Fruit fly (Drosophila melanogaster) whole organism, embryonic: Measurements from ENCODE around the gene eIF4E6.

ENCODE experiments used
- B-H2 ChIP-seq: fragments of 200-800 bp; sonication (Bioruptor generic); optimal IDR thresholded peaks from 2 replicates; lab custom pipeline; 2018; ENCODE audit warnings: missing biosample characterization, mild to moderate bottlenecking, missing genetic modification characterization
- CG10274 ChIP-seq: fragments of 200-800 bp; sonication (Bioruptor generic); optimal IDR thresholded peaks from 3 replicates; lab custom pipeline; 2017; ENCODE audit warnings: missing biosample characterization, mild to moderate bottlenecking, missing genetic modification characterization
- CG10959 ChIP-seq: fragments of 200-800 bp; sonication (Bioruptor generic); IDR thresholded peaks from 2 replicates; pipeline ENCODE4 v1.3.6; 2022; ENCODE audit warnings: missing biosample characterization, missing genetic modification characterization
- CG11093 ChIP-seq: fragments of 200-800 bp; sonication (Bioruptor generic); IDR thresholded peaks from 3 replicates; pipeline ENCODE4 v1.3.6; 2022; ENCODE audit warnings: missing biosample characterization, missing genetic modification characterization
- CG11504 ChIP-seq: fragments of 200-800 bp; sonication (Bioruptor generic); optimal IDR thresholded peaks from 3 replicates; lab custom pipeline; 2019; ENCODE audit warnings: missing biosample characterization, mild to moderate bottlenecking, missing genetic modification characterization, moderate library complexity
- CG12299 ChIP-seq: fragments of 200-800 bp; sonication (Bioruptor generic); optimal IDR thresholded peaks from 2 replicates; lab custom pipeline; 2018; ENCODE audit warnings: missing biosample characterization, mild to moderate bottlenecking, missing genetic modification characterization
- CG1233 ChIP-seq: fragments of 200-800 bp; sonication (Bioruptor generic); optimal IDR thresholded peaks from 4 replicates; lab custom pipeline; 2018; ENCODE audit warnings: missing biosample characterization, mild to moderate bottlenecking, missing genetic modification characterization
- CG13624 ChIP-seq: fragments of 200-800 bp; sonication (Bioruptor generic); optimal IDR thresholded peaks from 2 replicates; lab custom pipeline; 2016; ENCODE audit warnings: missing biosample characterization, missing genetic modification characterization
- CG14667 ChIP-seq: fragments of 200-800 bp; sonication (Bioruptor generic); IDR thresholded peaks from 2 replicates; pipeline ENCODE4 v1.3.6; 2022; ENCODE audit warnings: missing biosample characterization, missing genetic modification characterization
- CG1602 ChIP-seq: fragments of 200-800 bp; sonication (Bioruptor generic); optimal IDR thresholded peaks from 3 replicates; lab custom pipeline; 2016; ENCODE audit warnings: missing biosample characterization, missing genetic modification characterization
- CG16779 ChIP-seq: fragments of 200-800 bp; sonication (Bioruptor generic); IDR thresholded peaks from 2 replicates; pipeline ENCODE4 v1.3.6; 2022; ENCODE audit warnings: missing biosample characterization, missing genetic modification characterization
- CG17829 ChIP-seq: fragments of 200-800 bp; optimal IDR thresholded peaks from 2 replicates; lab custom pipeline; 2019; ENCODE audit warnings: missing biosample characterization, mild to moderate bottlenecking, missing genetic modification characterization, moderate library complexity
- CG18011 ChIP-seq: fragments of 200-800 bp; sonication (Bioruptor generic); optimal IDR thresholded peaks from 2 replicates; lab custom pipeline; 2017; ENCODE audit warnings: missing biosample characterization, missing genetic modification characterization, mild to moderate bottlenecking, moderate library complexity, missing genotype
- CG2875 ChIP-seq: fragments of 200-800 bp; sonication (Bioruptor generic); optimal IDR thresholded peaks from 2 replicates; lab custom pipeline; 2017; ENCODE audit warnings: missing biosample characterization, mild to moderate bottlenecking, missing genetic modification characterization, missing genetic modification reagents
- CG32772 ChIP-seq: fragments of 200-800 bp; sonication (Bioruptor generic); IDR thresholded peaks from 2 replicates; pipeline ENCODE4 v1.3.6; 2022; ENCODE audit warnings: missing biosample characterization, missing genetic modification characterization
- CG3726 ChIP-seq: fragments of 200-800 bp; sonication (Bioruptor generic); IDR thresholded peaks from 3 replicates; pipeline ENCODE4, ENCODE4 v1.3.6; 2022; ENCODE audit warnings: missing biosample characterization, missing genetic modification characterization
- CG4282 ChIP-seq: fragments of 200-800 bp; sonication (Bioruptor generic); optimal IDR thresholded peaks from 2 replicates; lab custom pipeline; 2016; ENCODE audit warnings: missing biosample characterization, missing genetic modification characterization
- CG5180 ChIP-seq: fragments of 200-800 bp; sonication (Bioruptor generic); optimal IDR thresholded peaks from 3 replicates; lab custom pipeline; 2017; ENCODE audit warnings: missing biosample characterization, missing genetic modification characterization, mild to moderate bottlenecking, moderate library complexity, missing genetic modification reagents
- CG6272 ChIP-seq: fragments of 200-800 bp; sonication (Bioruptor generic); IDR thresholded peaks from 2 replicates; pipeline ENCODE4 v1.3.6; 2022; ENCODE audit warnings: missing biosample characterization, missing genetic modification characterization
- CG7357 ChIP-seq: fragments of 200-800 bp; sonication (Bioruptor generic); IDR thresholded peaks from 3 replicates; pipeline ENCODE4 v1.3.6; 2022; ENCODE audit warnings: missing biosample characterization, missing genetic modification characterization
- CG9437 ChIP-seq: fragments of 200-800 bp; sonication (Bioruptor generic); optimal IDR thresholded peaks from 2 replicates; lab custom pipeline; 2018; ENCODE audit warnings: missing biosample characterization, mild to moderate bottlenecking, missing genetic modification characterization
- CG9727 ChIP-seq: fragments of 200-800 bp; sonication (Bioruptor generic); optimal IDR thresholded peaks from 3 replicates; lab custom pipeline; 2017; ENCODE audit warnings: missing biosample characterization, mild to moderate bottlenecking, missing genetic modification characterization
- CG9817 ChIP-seq: fragments of 200-800 bp; sonication (Bioruptor generic); optimal IDR thresholded peaks from 2 replicates; lab custom pipeline; 2018; ENCODE audit warnings: missing biosample characterization, mild to moderate bottlenecking, missing genetic modification characterization, moderate library complexity
- Dll ChIP-seq: fragments of 200-800 bp; sonication (Bioruptor generic); IDR thresholded peaks from 4 replicates; pipeline ENCODE4 v1.3.6; 2022; ENCODE audit warnings: missing biosample characterization, missing genetic modification characterization; ENCODE audit not compliant: partially characterized antibody
- ERR ChIP-seq: fragments of 200-800 bp; sonication (Bioruptor generic); optimal IDR thresholded peaks from 2 replicates; lab custom pipeline; 2016; ENCODE audit warnings: missing biosample characterization, missing genetic modification characterization
- Hmr ChIP-seq: fragments of 200-800 bp; sonication (Bioruptor generic); optimal IDR thresholded peaks from 3 replicates; lab custom pipeline; 2017; ENCODE audit warnings: mild to moderate bottlenecking, missing biosample characterization, missing genetic modification reagents, missing genetic modification characterization
- Max ChIP-seq: fragments of 200-800 bp; sonication (Bioruptor generic); optimal IDR thresholded peaks from 2 replicates; lab custom pipeline; 2016; ENCODE audit warnings: missing biosample characterization, mild to moderate bottlenecking, missing genetic modification characterization
- Nf-YC ChIP-seq: fragments of 200-800 bp; optimal IDR thresholded peaks from 3 replicates; lab custom pipeline; 2019; ENCODE audit warnings: missing biosample characterization, mild to moderate bottlenecking, missing genetic modification characterization, moderate library complexity
- Opbp ChIP-seq: fragments of 200-800 bp; sonication (Bioruptor generic); IDR thresholded peaks from 3 replicates; pipeline ENCODE4 v1.3.6; 2022; ENCODE audit warnings: missing biosample characterization, missing genetic modification characterization; ENCODE audit not compliant: partially characterized antibody
- Side ChIP-seq: fragments of 200-800 bp; sonication (Bioruptor generic); optimal IDR thresholded peaks from 2 replicates; lab custom pipeline; 2016; ENCODE audit warnings: missing biosample characterization, missing genetic modification characterization
- Sin3A ChIP-seq: fragments of >200 bp; optimal IDR thresholded peaks from 2 replicates; lab custom pipeline; 2018
- ap ChIP-seq: fragments of 200-800 bp; sonication (Bioruptor generic); IDR thresholded peaks from 2 replicates; pipeline ENCODE4 v1.3.6; 2022; ENCODE audit warnings: missing biosample characterization, missing genetic modification characterization
- crp ChIP-seq, 2 experiments: fragments of 200-800 bp; sonication (Bioruptor generic); optimal IDR thresholded peaks; 2 replicates in 1 of 2; 3 replicates in 1 of 2; lab custom pipeline; 2017; ENCODE audit warnings: missing biosample characterization in 2 of 2, missing genetic modification characterization in 2 of 2, mild to moderate bottlenecking in 1 of 2, moderate library complexity in 1 of 2
- disco-r ChIP-seq: fragments of 200-800 bp; sonication (Bioruptor generic); optimal IDR thresholded peaks from 2 replicates; lab custom pipeline; 2016; ENCODE audit warnings: missing biosample characterization, missing genetic modification characterization
- dpn ChIP-seq, 2 experiments: fragments of 200-800 bp; sonication (Bioruptor generic); optimal IDR thresholded peaks; 3 replicates each; lab custom pipeline; 2016; ENCODE audit warnings: missing biosample characterization in 2 of 2, missing genetic modification characterization in 2 of 2
- en ChIP-seq: fragments of 200-800 bp; sonication (Bioruptor generic); optimal IDR thresholded peaks from 2 replicates; lab custom pipeline; 2016; ENCODE audit warnings: missing biosample characterization, missing genetic modification characterization
- fd96Cb ChIP-seq: fragments of 200-800 bp; sonication (Bioruptor generic); optimal IDR thresholded peaks from 2 replicates; lab custom pipeline; 2018; ENCODE audit warnings: missing biosample characterization, mild to moderate bottlenecking, missing genetic modification characterization, moderate library complexity
- fru ChIP-seq: fragments of >200 bp; optimal IDR thresholded peaks from 2 replicates; lab custom pipeline; 2017
- gce ChIP-seq: fragments of 200-800 bp; sonication (Bioruptor generic); IDR thresholded peaks from 3 replicates; pipeline ENCODE4 v1.3.6; 2022; ENCODE audit warnings: missing biosample characterization, missing genetic modification characterization
- hbn ChIP-seq: fragments of 200-800 bp; sonication (Bioruptor generic); IDR thresholded peaks from 2 replicates; pipeline ENCODE4 v1.3.6; 2022; ENCODE audit warnings: missing biosample characterization, missing genetic modification characterization; ENCODE audit not compliant: partially characterized antibody
- hth ChIP-seq: fragments of >200 bp; optimal IDR thresholded peaks from 2 replicates; lab custom pipeline; 2017; ENCODE audit warnings: inconsistent platforms
- onecut ChIP-seq: fragments of 200-800 bp; sonication (Bioruptor generic); IDR thresholded peaks from 2 replicates; pipeline ENCODE4 v1.3.6; 2022; ENCODE audit warnings: missing biosample characterization, missing genetic modification characterization
- rib ChIP-seq: fragments of 200-800 bp; sonication (Bioruptor generic); IDR thresholded peaks from 2 replicates; pipeline ENCODE4 v1.3.6; 2022; ENCODE audit warnings: missing biosample characterization, missing genetic modification characterization
- row ChIP-seq: fragments of 200-800 bp; sonication (Bioruptor generic); IDR thresholded peaks from 3 replicates; pipeline ENCODE4 v1.3.6; 2022; ENCODE audit warnings: missing biosample characterization, missing genetic modification characterization
- sc ChIP-seq, 3 experiments: fragments of >200 bp in 2 of 3; fragments of 200-800 bp in 1 of 3; sonication (Bioruptor generic) in 1 of 3; optimal IDR thresholded peaks; 2 replicates in 2 of 3; 3 replicates in 1 of 3; lab custom pipeline; 2017; ENCODE audit warnings: mild to moderate bottlenecking in 1 of 3, missing biosample characterization in 1 of 3, missing genetic modification characterization in 1 of 3, missing genetic modification reagents in 1 of 3
- sqz ChIP-seq: fragments of 200-800 bp; sonication (Bioruptor generic); optimal IDR thresholded peaks from 3 replicates; lab custom pipeline; 2018; ENCODE audit warnings: missing biosample characterization, mild to moderate bottlenecking, missing genetic modification characterization
- toy ChIP-seq: fragments of 200-800 bp; sonication (Bioruptor generic); IDR thresholded peaks from 2 replicates; pipeline ENCODE4 v1.3.6; 2022; ENCODE audit warnings: missing biosample characterization, missing genetic modification characterization
- trh ChIP-seq: fragments of 200-800 bp; sonication (Bioruptor generic); optimal IDR thresholded peaks from 2 replicates; lab custom pipeline; 2016; ENCODE audit warnings: missing biosample characterization, missing genetic modification characterization
- zen ChIP-seq: fragments of 200-800 bp; sonication (Bioruptor generic); optimal IDR thresholded peaks from 3 replicates; lab custom pipeline; 2018; ENCODE audit warnings: missing biosample characterization, mild to moderate bottlenecking, missing genetic modification characterization, moderate library complexity
- zf30C ChIP-seq: fragments of 200-800 bp; sonication (Bioruptor generic); optimal IDR thresholded peaks from 3 replicates; lab custom pipeline; 2018; ENCODE audit warnings: missing biosample characterization, mild to moderate bottlenecking, missing genetic modification characterization

The eIF4E6 gene

DNA sequence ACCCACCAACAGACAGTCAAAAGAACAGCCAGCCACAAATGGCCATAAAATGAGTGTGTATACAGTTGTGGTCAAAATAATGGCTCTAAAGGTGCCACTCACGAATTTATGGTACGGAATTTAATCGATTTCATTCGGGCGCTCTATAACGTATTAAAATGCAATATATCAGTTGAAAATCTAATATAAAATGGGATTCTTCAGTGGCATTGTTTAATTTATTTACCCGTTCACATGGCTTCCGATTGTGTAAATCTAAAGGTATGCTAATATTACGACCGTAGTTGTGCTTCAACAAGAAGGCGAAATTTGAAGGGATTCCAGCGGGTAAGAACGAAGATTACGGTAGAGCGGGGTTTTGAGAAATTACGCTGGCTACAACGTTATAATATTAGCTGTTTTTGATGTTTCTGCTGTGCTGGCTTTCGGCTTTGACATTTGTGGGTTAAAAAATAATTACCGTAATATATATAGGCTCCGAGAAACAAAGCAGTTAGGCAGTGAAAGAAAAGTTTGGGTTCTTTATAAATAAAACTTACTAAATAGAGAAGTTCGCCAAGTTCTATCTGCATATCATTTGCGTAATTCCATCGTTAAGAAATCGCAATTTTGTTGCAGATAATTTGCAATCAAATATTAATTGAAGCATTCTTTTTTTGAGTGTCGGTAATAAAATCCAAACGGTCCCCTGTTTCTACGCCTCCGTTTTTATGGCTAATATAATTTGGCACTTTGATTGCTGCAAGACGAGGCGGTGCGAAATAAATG lies 48.8 kb upstream of the eIF4E6 start (continued):
- peak; percentile 24; the same call in 1 of the 3 replicates for TF ChIP-seq row (GFP tag; lab: Robert Waterston, UW)
- TF ChIP-seq zen (tag; lab: Kevin White, UChicago) = no peak
- TF ChIP-seq toy = no peak
- TF ChIP-seq hbn (GFP tag; lab: Robert Waterston, UW) = no peak
- TF ChIP-seq Max (GFP tag; lab: Kevin White, UChicago) = no peak
- no peak for TF ChIP-seq CG3726
- no peak for TF ChIP-seq CG12299 (tag; lab: Kevin White, UChicago)
- no peak for TF ChIP-seq onecut (GFP tag; lab: Robert Waterston, UW)
- TF ChIP-seq CG9437 = no peak
- TF ChIP-seq B-H2 = no peak
- TF ChIP-seq Sin3A = no peak
- TF ChIP-seq crp (GFP tag; optimal IDR thresholded peaks at IDR 0.05; lab: Kevin White, UChicago) = no peak
- TF ChIP-seq dpn (GFP tag; optimal IDR thresholded peaks at IDR 0.05; lab: Kevin White, UChicago) = peak in 1 of 2 experiments; percentile 1
- TF ChIP-seq gce = no peak
- no peak for TF ChIP-seq CG13624
- TF ChIP-seq CG10959 (GFP tag; lab: Robert Waterston, UW) = no peak
- no peak for TF ChIP-seq CG4282 (GFP tag; lab: Kevin White, UChicago)
- TF ChIP-seq sqz (GFP tag; lab: Kevin White, UChicago) = no peak
- TF ChIP-seq CG2875 (GFP tag; lab: Kevin White, UChicago) = no peak
- no peak for TF ChIP-seq fd96Cb (tag; lab: Kevin White, UChicago)
- TF ChIP-seq CG1233 (GFP tag; lab: Kevin White, UChicago) = no peak
- no peak for TF ChIP-seq CG9817 (tag; lab: Kevin White, UChicago)
- TF ChIP-seq rib (GFP tag; lab: Robert Waterston, UW) = no peak
- no peak for TF ChIP-seq hth
- no peak for TF ChIP-seq CG14667 (GFP tag; lab: Robert Waterston, UW)
- TF ChIP-seq CG5180 (GFP tag; lab: Kevin White, UChicago) = no peak
- no peak for TF ChIP-seq disco-r
- TF ChIP-seq CG10274 (GFP tag; lab: Kevin White, UChicago) = no peak
- no peak for TF ChIP-seq CG18011
- TF ChIP-seq Opbp (GFP tag; lab: Robert Waterston, UW) = no peak
- no peak for TF ChIP-seq fru (lab: Kevin White, UChicago)
- no peak for TF ChIP-seq CG6272 (GFP tag; lab: Robert Waterston, UW)
- peak; percentile 12 for TF ChIP-seq Nf-YC (tag; lab: Kevin White, UChicago)
- peak; percentile 22 for TF ChIP-seq CG9727 (GFP tag; lab: Kevin White, UChicago)
- TF ChIP-seq CG16779 (GFP tag; lab: Robert Waterston, UW) = no peak
- peak; percentile 24 for TF ChIP-seq CG11504 (tag; lab: Kevin White, UChicago)
- TF ChIP-seq CG1602 (GFP tag; lab: Kevin White, UChicago) = no peak
- no peak for TF ChIP-seq zf30C (GFP tag; lab: Kevin White, UChicago)
- no peak for TF ChIP-seq CG17829 (tag; lab: Kevin White, UChicago)
- no peak for TF ChIP-seq ERR (GFP tag; lab: Kevin White, UChicago)
- TF ChIP-seq CG32772 (GFP tag; lab: Robert Waterston, UW) = no peak
- TF ChIP-seq sc (optimal IDR thresholded peaks at IDR 0.05; lab: Kevin White, UChicago) = no peak
- no peak for TF ChIP-seq sc (GFP tag; optimal IDR thresholded peaks at IDR 0.05; lab: Kevin White, UChicago)
- peak; percentile 25 for TF ChIP-seq Hmr (GFP tag; lab: Kevin White, UChicago)
- TF ChIP-seq ap (GFP tag; lab: Robert Waterston, UW) = no peak
- TF ChIP-seq trh (GFP tag; lab: Kevin White, UChicago) = no peak
- no peak for TF ChIP-seq Side
- TF ChIP-seq Dll (GFP tag; lab: Robert Waterston, UW) = no peak
- TF ChIP-seq CG7357 (GFP tag; lab: Robert Waterston, UW) = no peak
- no peak for TF ChIP-seq en (GFP tag; lab: Kevin White, UChicago)
- no peak for TF ChIP-seq CG11093 (GFP tag; lab: Robert Waterston, UW)
